Fruit fly (Drosophila melanogaster) whole organism, prepupa: Measurements from ENCODE around the gene Sirt6.

Experiments used
- Blimp-1 ChIP-seq: fragments of 200-800 bp; sonication (Bioruptor generic); optimal IDR thresholded peaks from 3 replicates; lab custom pipeline; 2017; ENCODE audit warnings: missing biosample characterization, missing genetic modification characterization, mild to moderate bottlenecking, moderate library complexity, missing genetic modification reagents
- CG10669 ChIP-seq: fragments of 200-800 bp; sonication (Bioruptor generic); optimal IDR thresholded peaks from 3 replicates; lab custom pipeline; 2018; ENCODE audit warnings: missing biosample characterization, mild to moderate bottlenecking, missing genetic modification characterization, moderate library complexity
- CG11294 ChIP-seq: fragments of 200-800 bp; sonication (Bioruptor generic); IDR thresholded peaks from 2 replicates; pipeline ENCODE4 v1.3.6; 2022; ENCODE audit warnings: missing biosample characterization, missing genetic modification characterization
- CG11902 ChIP-seq: fragments of 200-800 bp; sonication (Bioruptor generic); optimal IDR thresholded peaks from 3 replicates; lab custom pipeline; 2016; ENCODE audit warnings: missing biosample characterization, missing genetic modification characterization
- CG15336 ChIP-seq: fragments of 200-800 bp; sonication (Bioruptor generic); IDR thresholded peaks from 2 replicates; pipeline ENCODE4 v1.3.6; 2022; ENCODE audit warnings: missing biosample characterization, missing genetic modification characterization
- CG16779 ChIP-seq: fragments of 200-800 bp; sonication (Bioruptor generic); optimal IDR thresholded peaks from 3 replicates; lab custom pipeline; 2017; ENCODE audit warnings: missing biosample characterization, mild to moderate bottlenecking, missing genetic modification characterization
- CG3032 ChIP-seq: fragments of 200-800 bp; optimal IDR thresholded peaks from 2 replicates; lab custom pipeline; 2019; ENCODE audit warnings: missing biosample characterization, mild to moderate bottlenecking, missing genetic modification characterization, moderate library complexity
- CG31627 ChIP-seq: fragments of 200-800 bp; sonication (Bioruptor generic); optimal IDR thresholded peaks from 3 replicates; lab custom pipeline; 2016; ENCODE audit warnings: missing biosample characterization, missing genetic modification characterization
- CG32006 ChIP-seq: fragments of 200-800 bp; sonication (Bioruptor generic); optimal IDR thresholded peaks from 3 replicates; lab custom pipeline; 2017; ENCODE audit warnings: missing biosample characterization, mild to moderate bottlenecking, missing genetic modification characterization
- CG34406 ChIP-seq: fragments of 200-800 bp; sonication (Bioruptor generic); optimal IDR thresholded peaks from 3 replicates; lab custom pipeline; 2016; ENCODE audit warnings: missing biosample characterization, missing genetic modification characterization
- CG3919 ChIP-seq: fragments of 200-800 bp; sonication (Bioruptor generic); optimal IDR thresholded peaks from 3 replicates; lab custom pipeline; 2016; ENCODE audit warnings: missing biosample characterization, missing genetic modification characterization
- CG4318 ChIP-seq: fragments of 200-800 bp; sonication (Bioruptor generic); optimal IDR thresholded peaks from 3 replicates; lab custom pipeline; 2017; ENCODE audit warnings: missing biosample characterization, mild to moderate bottlenecking, missing genetic modification characterization
- CG6792 ChIP-seq: fragments of 200-800 bp; sonication (Bioruptor generic); optimal IDR thresholded peaks from 3 replicates; lab custom pipeline; 2016; ENCODE audit warnings: missing biosample characterization, missing genetic modification characterization
- CG6854 ChIP-seq: fragments of 200-800 bp; sonication (Bioruptor generic); optimal IDR thresholded peaks from 2 replicates; lab custom pipeline; 2017; ENCODE audit warnings: missing biosample characterization, mild to moderate bottlenecking, missing genetic modification characterization
- CG7368 ChIP-seq: fragments of 200-800 bp; sonication (Bioruptor generic); optimal IDR thresholded peaks from 3 replicates; lab custom pipeline; 2016; ENCODE audit warnings: missing biosample characterization, missing genetic modification characterization
- CG8319 ChIP-seq: fragments of 200-800 bp; sonication (Bioruptor generic); optimal IDR thresholded peaks from 3 replicates; lab custom pipeline; 2016; ENCODE audit warnings: missing biosample characterization, missing genetic modification characterization
- CG8632 ChIP-seq: fragments of 200-800 bp; sonication (Bioruptor generic); optimal IDR thresholded peaks from 3 replicates; lab custom pipeline; 2016; ENCODE audit warnings: missing biosample characterization, missing genetic modification characterization
- Eip75B ChIP-seq: fragments of 200-800 bp; sonication (Bioruptor generic); optimal IDR thresholded peaks from 3 replicates; lab custom pipeline; 2016; ENCODE audit warnings: missing biosample characterization, missing genetic modification characterization
- Eip78C ChIP-seq: fragments of 200-800 bp; sonication (Bioruptor generic); peaks from one replicate; lab custom pipeline; 2016; ENCODE audit warnings: missing biosample characterization, missing genetic modification characterization
- Eip93F ChIP-seq: fragments of 200-800 bp; sonication (Bioruptor generic); optimal IDR thresholded peaks from 2 replicates; lab custom pipeline; 2016; ENCODE audit warnings: missing biosample characterization, mild to moderate bottlenecking, missing genetic modification characterization
- Ets96B ChIP-seq: fragments of 200-800 bp; optimal IDR thresholded peaks from 2 replicates; lab custom pipeline; 2019; ENCODE audit warnings: missing biosample characterization, mild to moderate bottlenecking, missing genetic modification characterization, moderate library complexity
- Gug ChIP-seq: fragments of 200-800 bp; sonication (Bioruptor generic); IDR thresholded peaks from 2 replicates; pipeline ENCODE4 v1.3.6; 2022; ENCODE audit warnings: missing biosample characterization, missing genetic modification characterization
- Hr38 ChIP-seq: sonication (Bioruptor generic); optimal IDR thresholded peaks from 2 replicates; lab custom pipeline; 2016; ENCODE audit warnings: missing biosample characterization, missing genetic modification characterization
- Hr39 ChIP-seq: fragments of 200-800 bp; sonication (Bioruptor generic); optimal IDR thresholded peaks from 2 replicates; lab custom pipeline; 2016; ENCODE audit warnings: missing biosample characterization, missing genetic modification characterization
- Lpt ChIP-seq: fragments of 200-800 bp; sonication (Bioruptor generic); optimal IDR thresholded peaks from 3 replicates; lab custom pipeline; 2016; ENCODE audit warnings: missing biosample characterization, missing genetic modification characterization
- Met ChIP-seq: fragments of 200-800 bp; sonication (Bioruptor generic); optimal IDR thresholded peaks from 3 replicates; lab custom pipeline; 2016; ENCODE audit warnings: missing biosample characterization, missing genetic modification characterization
- OdsH ChIP-seq: fragments of 200-800 bp; sonication (Bioruptor generic); optimal IDR thresholded peaks from 3 replicates; lab custom pipeline; 2016; ENCODE audit warnings: missing biosample characterization, missing genetic modification characterization
- Sox102F ChIP-seq: fragments of 200-800 bp; sonication (Bioruptor generic); optimal IDR thresholded peaks from 2 replicates; lab custom pipeline; 2016; ENCODE audit warnings: missing biosample characterization, mild to moderate bottlenecking, missing genetic modification characterization
- Sox15 ChIP-seq: fragments of 200-800 bp; sonication (Bioruptor generic); optimal IDR thresholded peaks from 3 replicates; lab custom pipeline; 2016; ENCODE audit warnings: missing biosample characterization, missing genetic modification characterization
- acj6 ChIP-seq: fragments of 200-800 bp; sonication (Bioruptor generic); optimal IDR thresholded peaks from 3 replicates; lab custom pipeline; 2016; ENCODE audit warnings: missing biosample characterization, missing genetic modification characterization
- cyc ChIP-seq: fragments of 200-800 bp; sonication (Bioruptor generic); optimal IDR thresholded peaks from 3 replicates; lab custom pipeline; 2016; ENCODE audit warnings: missing biosample characterization, missing genetic modification characterization
- dac ChIP-seq: fragments of 200-800 bp; sonication (Bioruptor generic); optimal IDR thresholded peaks from 2 replicates; lab custom pipeline; 2017; ENCODE audit warnings: missing biosample characterization, mild to moderate bottlenecking, missing genetic modification characterization
- dsx ChIP-seq: fragments of 200-800 bp; optimal IDR thresholded peaks from 3 replicates; lab custom pipeline; 2019; ENCODE audit warnings: missing biosample characterization, mild to moderate bottlenecking, missing genetic modification characterization, moderate library complexity; ENCODE audit not compliant: poor library complexity, severe bottlenecking
- eg ChIP-seq: fragments of 200-800 bp; sonication (Bioruptor generic); IDR thresholded peaks from 3 replicates; pipeline ENCODE4 v1.3.6; 2022; ENCODE audit warnings: missing biosample characterization, missing genetic modification characterization
- fd85E ChIP-seq: fragments of 200-800 bp; sonication (Bioruptor generic); optimal IDR thresholded peaks from 3 replicates; lab custom pipeline; 2016; ENCODE audit warnings: missing biosample characterization, missing genetic modification characterization
- fkh ChIP-seq: fragments of 200-800 bp; sonication (Bioruptor generic); optimal IDR thresholded peaks from 3 replicates; lab custom pipeline; 2017; ENCODE audit warnings: missing biosample characterization, mild to moderate bottlenecking, missing genetic modification characterization, moderate library complexity
- lz ChIP-seq: fragments of 200-800 bp; sonication (Bioruptor generic); optimal IDR thresholded peaks from 3 replicates; lab custom pipeline; 2016; ENCODE audit warnings: missing biosample characterization, missing genetic modification characterization
- net ChIP-seq: fragments of 200-800 bp; sonication (Bioruptor generic); optimal IDR thresholded peaks from 3 replicates; lab custom pipeline; 2016; ENCODE audit warnings: missing biosample characterization, missing genetic modification characterization
- pdm3 ChIP-seq: fragments of 200-800 bp; sonication (Bioruptor generic); optimal IDR thresholded peaks from 3 replicates; lab custom pipeline; 2016; ENCODE audit warnings: missing biosample characterization, missing genetic modification characterization
- spab ChIP-seq: fragments of 200-800 bp; sonication (Bioruptor generic); optimal IDR thresholded peaks from 2 replicates; lab custom pipeline; 2017; ENCODE audit warnings: missing biosample characterization, mild to moderate bottlenecking, missing genetic modification characterization, missing genetic modification reagents
- ss ChIP-seq, 2 experiments: fragments of 200-800 bp; sonication (Bioruptor generic); optimal IDR thresholded peaks; 2 replicates in 1 of 2; 3 replicates in 1 of 2; lab custom pipeline; 2017 to 2018; ENCODE audit warnings: mild to moderate bottlenecking in 2 of 2, missing biosample characterization in 2 of 2, missing genetic modification characterization in 2 of 2, moderate library complexity in 1 of 2
- topi ChIP-seq: fragments of 200-800 bp; sonication (Bioruptor generic); optimal IDR thresholded peaks from 3 replicates; lab custom pipeline; 2016; ENCODE audit warnings: missing biosample characterization, missing genetic modification characterization
- vri ChIP-seq: fragments of 200-800 bp; sonication (Bioruptor generic); optimal IDR thresholded peaks from 3 replicates; lab custom pipeline; 2016; ENCODE audit warnings: missing biosample characterization, mild to moderate bottlenecking, missing genetic modification characterization

Gene Sirt6

dm6 chr3R:10265552-10266137, 4.0 kb upstream of the Sirt6 start (continued):
- TF ChIP-seq Eip78C (peak; percentile 90), topi (GFP tag; lab: Kevin White, UChicago) (peak; percentile 78), CG6854 (GFP tag; lab: Kevin White, UChicago) (peak; percentile 51), CG3032 (tag; lab: Kevin White, UChicago) (no peak), Met (GFP tag; lab: Kevin White, UChicago) (peak; percentile 76), Ets96B (no peak), ss (GFP tag; optimal IDR thresholded peaks at IDR 0.05; lab: Kevin White, UChicago) (no peak), CG3919 (GFP tag; lab: Kevin White, UChicago) (peak; percentile 68), CG6792 (peak; percentile 65)

- TF ChIP-seq vri (peak; percentile 9), Lpt (no peak), fkh (GFP tag; lab: Kevin White, UChicago) (peak; percentile 63), lz (no peak), spab (no peak), Sox102F (GFP tag; lab: Kevin White, UChicago) (no peak), topi (GFP tag; lab: Kevin White, UChicago) (no peak), Blimp-1 (GFP tag; lab: Kevin White, UChicago) (peak; percentile 59), net (GFP tag; lab: Kevin White, UChicago) (no peak), CG10669 (no peak), Eip78C (peak; percentile 65)
- TF ChIP-seq, all 60 proteins: peak for 4
Measured at dm6 chr3R:10264601-10265421, 3.2 kb upstream of the Sirt6 start.

- TF ChIP-seq dsx (GFP tag; lab: Kevin White, UChicago) (peak; percentile 32), CG8319 (GFP tag; lab: Kevin White, UChicago) (peak; percentile 75), Gug (GFP tag; lab: Robert Waterston, UW) (no peak), CG34406 (GFP tag; lab: Kevin White, UChicago) (peak; percentile 67), net (GFP tag; lab: Kevin White, UChicago) (peak; percentile 78), CG11294 (GFP tag; lab: Robert Waterston, UW) (no peak), vri (peak; percentile 87), Hr39 (GFP tag; lab: Kevin White, UChicago) (peak; percentile 94), CG7368 (GFP tag; lab: Kevin White, UChicago) (peak; percentile 88), Eip75B (GFP tag; lab: Kevin White, UChicago) (peak; percentile 94), topi (GFP tag; lab: Kevin White, UChicago) (peak; percentile 90), eg (GFP tag; lab: Robert Waterston, UW) (no peak), fd85E (GFP tag; lab: Kevin White, UChicago) (peak; percentile 13), acj6 (GFP tag; lab: Kevin White, UChicago) (peak; percentile 84), CG4318 (GFP tag; lab: Kevin White, UChicago) (peak; percentile 69), CG6854 (GFP tag; lab: Kevin White, UChicago) (peak; percentile 69), OdsH (peak; percentile 89), ss (GFP tag; optimal IDR thresholded peaks at IDR 0.05; lab: Kevin White, UChicago) (peak; percentile 31 to 64), CG15336 (no peak), CG3032 (tag; lab: Kevin White, UChicago) (peak; percentile 88), lz (peak; percentile 91), CG16779 (tag; lab: Kevin White, UChicago) (peak; percentile 56), dac (GFP tag; lab: Kevin White, UChicago) (peak; percentile 59), cyc (GFP tag; lab: Kevin White, UChicago) (peak; percentile 93), CG32006 (GFP tag; lab: Kevin White, UChicago) (peak; percentile 77), Ets96B (peak; percentile 65), Sox15 (GFP tag; lab: Kevin White, UChicago) (peak; percentile 90), CG31627 (GFP tag; lab: Kevin White, UChicago) (peak; percentile 96), CG11902 (GFP tag; lab: Kevin White, UChicago) (peak; percentile 89), pdm3 (GFP tag; lab: Kevin White, UChicago) (peak; percentile 91), CG10669 (peak; percentile 63), CG8632 (peak; percentile 60), spab (no peak), Hr38 (peak; percentile 62), Eip93F (GFP tag; lab: Kevin White, UChicago) (peak; percentile 69)
Measured at dm6 chr3R:10263972-10264536, 2.4 kb upstream of the Sirt6 start, which contains the start of gene Nuak. Gene Nuak (plus strand): TSS chr3R:10264306.
